Fruit fly (Drosophila melanogaster) whole organism, pupa: ENCODE results near the gene CG10973.

Experiments
- CG10348 ChIP-seq: fragments of 200-800 bp; sonication (Bioruptor generic); IDR thresholded peaks from 2 replicates; pipeline ENCODE4 v1.3.6; 2022; ENCODE audit warnings: missing biosample characterization, missing genetic modification characterization
- CG12605 ChIP-seq: fragments of 200-800 bp; sonication (Bioruptor generic); IDR thresholded peaks from 2 replicates; pipeline ENCODE4 v1.3.6; 2022; ENCODE audit warnings: missing biosample characterization, missing genetic modification characterization
- CG13204 ChIP-seq: fragments of 200-800 bp; sonication (Bioruptor generic); optimal IDR thresholded peaks from 2 replicates; lab custom pipeline; 2018; ENCODE audit warnings: missing biosample characterization, mild to moderate bottlenecking, missing genetic modification characterization, moderate library complexity
- CG14655 ChIP-seq: fragments of 200-800 bp; sonication (Bioruptor generic); optimal IDR thresholded peaks from 3 replicates; lab custom pipeline; 2017; ENCODE audit warnings: mild to moderate bottlenecking, missing biosample characterization, missing genetic modification reagents, missing genetic modification characterization
- CG15710 ChIP-seq: fragments of 200-800 bp; sonication (Bioruptor generic); optimal IDR thresholded peaks from 2 replicates; lab custom pipeline; 2018; ENCODE audit warnings: missing biosample characterization, mild to moderate bottlenecking, missing genetic modification characterization, moderate library complexity
- CG17806 ChIP-seq: fragments of 200-800 bp; sonication (Bioruptor generic); optimal IDR thresholded peaks from 2 replicates; lab custom pipeline; 2018; ENCODE audit warnings: missing biosample characterization, mild to moderate bottlenecking, missing genetic modification characterization, moderate library complexity
- CG32121 ChIP-seq: fragments of 200-800 bp; sonication (Bioruptor generic); IDR thresholded peaks from 2 replicates; pipeline ENCODE4 v1.3.6; 2022; ENCODE audit warnings: missing biosample characterization, missing genetic modification characterization
- CG34367 ChIP-seq: fragments of 200-800 bp; sonication (Bioruptor generic); optimal IDR thresholded peaks from 2 replicates; lab custom pipeline; 2018; ENCODE audit warnings: missing biosample characterization, mild to moderate bottlenecking, missing genetic modification characterization
- CG4496 ChIP-seq: fragments of 200-800 bp; sonication (Bioruptor generic); IDR thresholded peaks from 3 replicates; pipeline ENCODE4 v1.3.6; 2022; ENCODE audit warnings: missing biosample characterization, missing genetic modification characterization
- CG8159 ChIP-seq: fragments of 200-800 bp; sonication (Bioruptor generic); optimal IDR thresholded peaks from 3 replicates; lab custom pipeline; 2018; ENCODE audit warnings: missing biosample characterization, mild to moderate bottlenecking, missing genetic modification characterization, moderate library complexity
- CG8301 ChIP-seq: fragments of 200-800 bp; sonication (Bioruptor generic); optimal IDR thresholded peaks from 2 replicates; lab custom pipeline; 2018; ENCODE audit warnings: missing biosample characterization, mild to moderate bottlenecking, missing genetic modification characterization
- CG9948 ChIP-seq: fragments of 200-800 bp; sonication (Bioruptor generic); optimal IDR thresholded peaks from 2 replicates; lab custom pipeline; 2018; ENCODE audit warnings: missing biosample characterization, mild to moderate bottlenecking, missing genetic modification characterization, moderate library complexity
- D1 ChIP-seq: fragments of 200-800 bp; sonication (Bioruptor generic); optimal IDR thresholded peaks from 2 replicates; lab custom pipeline; 2018; ENCODE audit warnings: missing biosample characterization, mild to moderate bottlenecking, missing genetic modification characterization, moderate library complexity
- EcR ChIP-seq: fragments of 200-800 bp; sonication (Bioruptor generic); optimal IDR thresholded peaks from 3 replicates; lab custom pipeline; 2019; ENCODE audit warnings: missing biosample characterization, missing genetic modification characterization, mild to moderate bottlenecking, moderate library complexity, missing genetic modification reagents
- Ets98B ChIP-seq: fragments of 200-800 bp; sonication (Bioruptor generic); IDR thresholded peaks from 2 replicates; pipeline ENCODE4 v1.3.6; 2022; ENCODE audit warnings: missing biosample characterization, missing genetic modification characterization
- Pif1A ChIP-seq: fragments of 200-800 bp; sonication (Bioruptor generic); optimal IDR thresholded peaks from 3 replicates; lab custom pipeline; 2016; ENCODE audit warnings: missing biosample characterization, missing genetic modification characterization
- Pif1B ChIP-seq: fragments of 200-800 bp; sonication (Bioruptor generic); optimal IDR thresholded peaks from 3 replicates; lab custom pipeline; 2016; ENCODE audit warnings: missing biosample characterization, missing genetic modification characterization
- Snoo ChIP-seq: fragments of 200-800 bp; sonication (Bioruptor generic); optimal IDR thresholded peaks from 3 replicates; lab custom pipeline; 2017; ENCODE audit warnings: missing biosample characterization, mild to moderate bottlenecking, missing genetic modification characterization, inconsistent platforms
- fd96Ca ChIP-seq: fragments of 200-800 bp; sonication (Bioruptor generic); IDR thresholded peaks from 3 replicates; pipeline ENCODE4 v1.3.6; 2022; ENCODE audit warnings: missing biosample characterization, missing genetic modification characterization
- gl ChIP-seq: fragments of 200-800 bp; sonication (Bioruptor generic); optimal IDR thresholded peaks from 2 replicates; lab custom pipeline; 2018; ENCODE audit warnings: missing biosample characterization, mild to moderate bottlenecking, missing genetic modification characterization
- rn ChIP-seq: fragments of 200-800 bp; sonication (Bioruptor generic); IDR thresholded peaks from 2 replicates; pipeline ENCODE4 v1.3.6; 2022; ENCODE audit warnings: missing biosample characterization, missing genetic modification characterization

Gene CG10973

DNA sequence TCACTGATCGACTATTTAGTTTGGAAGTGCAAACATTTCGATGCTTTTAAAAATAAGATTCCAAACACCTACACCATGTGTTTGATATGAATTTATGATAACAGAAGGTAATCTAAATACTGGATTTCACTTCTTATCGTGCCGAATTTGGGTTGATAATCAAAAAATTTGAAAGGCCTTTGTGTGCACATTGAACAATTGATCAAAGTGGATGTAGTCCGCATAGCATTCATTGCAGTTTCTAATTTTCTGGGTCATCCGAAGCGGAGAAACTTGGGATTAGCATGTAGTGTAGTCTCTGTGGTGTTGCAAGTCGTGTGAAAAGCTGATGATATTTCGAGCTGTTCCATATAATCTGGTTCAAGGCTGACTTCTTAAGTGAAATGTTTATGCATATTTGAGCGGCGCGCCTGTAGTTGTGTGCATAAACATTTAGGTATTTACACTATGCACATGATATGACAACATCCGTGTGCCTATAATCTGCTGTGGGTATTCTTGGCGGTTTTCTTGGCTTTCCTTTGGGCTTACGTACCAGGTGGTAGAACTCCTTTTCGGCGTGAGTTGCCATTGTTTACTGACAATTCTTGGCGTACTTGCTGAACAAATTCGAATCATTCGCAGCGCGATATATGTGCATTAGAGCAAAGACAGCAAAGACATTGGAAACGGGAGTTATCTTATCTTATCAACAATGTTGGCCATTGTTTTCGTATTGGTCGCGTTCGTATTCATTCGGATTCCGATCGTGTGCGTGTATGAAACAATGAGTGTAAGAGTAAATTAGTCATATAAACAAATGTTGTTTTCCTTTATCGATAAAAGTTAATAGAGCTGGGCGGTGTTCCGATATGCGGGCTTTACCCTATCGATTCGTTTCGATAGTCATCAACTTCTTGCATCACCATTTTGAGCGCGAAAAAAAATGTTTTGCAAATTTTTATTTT lies 18.4 kb upstream of the CG10973 start, which contains the start of gene Hip1:
TSS of gene Hip1 (minus strand) at position 834 of the 947 bp plus-strand sequence.
- TF ChIP-seq gl (no peak), CG9948 (no peak)
- TF ChIP-seq, all 21 proteins: peak for 0

DNA sequence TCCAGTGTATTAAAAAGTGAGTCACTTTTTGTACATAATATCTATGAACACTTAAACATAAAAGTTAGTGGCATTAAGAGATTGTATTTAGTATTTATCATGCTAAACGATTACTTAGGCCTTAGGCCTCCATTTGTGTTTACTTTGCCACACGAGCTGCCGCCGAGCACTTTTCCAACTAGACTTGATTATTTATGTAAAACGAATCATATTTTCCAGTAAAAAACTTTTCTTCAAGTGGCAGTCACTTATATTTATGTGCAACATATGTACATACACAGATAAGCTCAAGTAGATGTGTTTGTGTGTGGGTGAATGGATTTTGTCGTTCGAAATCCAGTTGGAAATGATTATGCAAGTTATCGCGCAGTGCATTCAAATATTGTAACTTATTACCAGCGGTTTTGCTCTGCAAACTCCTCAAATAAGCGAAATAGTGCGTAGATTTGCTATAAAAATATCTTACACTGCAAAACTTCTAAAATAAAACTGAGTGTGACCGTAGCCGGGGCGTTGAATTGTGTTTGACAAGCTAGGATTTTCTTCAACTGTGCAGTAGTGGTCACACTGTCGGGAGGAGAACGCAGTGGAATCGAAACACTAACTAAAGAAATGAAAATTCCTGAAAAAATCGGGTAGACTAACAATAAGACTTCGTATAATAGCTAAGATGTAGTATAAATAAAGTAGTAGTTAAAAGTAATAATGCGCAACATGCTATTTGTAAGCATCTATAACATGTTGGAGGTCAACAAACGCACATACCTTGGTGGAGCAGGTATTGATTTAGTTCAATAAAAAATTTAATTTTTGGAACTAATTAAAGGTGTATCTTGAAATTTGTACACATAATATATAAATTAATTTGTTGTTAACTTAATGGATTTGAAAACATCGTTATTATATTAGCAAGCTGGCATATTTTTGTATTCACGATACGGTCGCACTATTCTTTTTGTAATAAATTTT lies 4.7 kb downstream of the CG10973 start, which contains the start of the genes Klc and CG10984:
TSS of gene Klc (minus strand) at position 490 of the 969 bp plus-strand sequence.
TSS of gene CG10984 (plus strand) at position 553 of the 969 bp plus-strand sequence.
- TF ChIP-seq CG32121 (GFP tag; lab: Robert Waterston, UW) (peak; percentile 93), gl (peak; percentile 54), CG9948 (peak; percentile 71), CG10348 (GFP tag; lab: Robert Waterston, UW) (no peak), Ets98B (GFP tag; lab: Robert Waterston, UW) (peak; percentile 96), D1 (tag; lab: Kevin White, UChicago) (no peak), CG4496 (GFP tag; lab: Robert Waterston, UW) (peak; percentile 97), EcR (GFP tag; lab: Kevin White, UChicago) (no peak), rn (GFP tag; lab: Robert Waterston, UW) (peak; percentile 84), CG15710 (tag; lab: Kevin White, UChicago) (peak; percentile 80), CG34367 (no peak), fd96Ca (GFP tag; lab: Robert Waterston, UW) (no peak), CG13204 (GFP tag; lab: Kevin White, UChicago) (no peak), CG12605 (no peak), Pif1A (peak; percentile 90), CG17806 (peak; percentile 85), Pif1B (peak; percentile 93), Snoo (tag; lab: Kevin White, UChicago) (peak; percentile 65), CG14655 (GFP tag; lab: Kevin White, UChicago) (no peak), CG8301 (tag; lab: Kevin White, UChicago) (peak; percentile 87), CG8159 (peak; percentile 87)

DNA sequence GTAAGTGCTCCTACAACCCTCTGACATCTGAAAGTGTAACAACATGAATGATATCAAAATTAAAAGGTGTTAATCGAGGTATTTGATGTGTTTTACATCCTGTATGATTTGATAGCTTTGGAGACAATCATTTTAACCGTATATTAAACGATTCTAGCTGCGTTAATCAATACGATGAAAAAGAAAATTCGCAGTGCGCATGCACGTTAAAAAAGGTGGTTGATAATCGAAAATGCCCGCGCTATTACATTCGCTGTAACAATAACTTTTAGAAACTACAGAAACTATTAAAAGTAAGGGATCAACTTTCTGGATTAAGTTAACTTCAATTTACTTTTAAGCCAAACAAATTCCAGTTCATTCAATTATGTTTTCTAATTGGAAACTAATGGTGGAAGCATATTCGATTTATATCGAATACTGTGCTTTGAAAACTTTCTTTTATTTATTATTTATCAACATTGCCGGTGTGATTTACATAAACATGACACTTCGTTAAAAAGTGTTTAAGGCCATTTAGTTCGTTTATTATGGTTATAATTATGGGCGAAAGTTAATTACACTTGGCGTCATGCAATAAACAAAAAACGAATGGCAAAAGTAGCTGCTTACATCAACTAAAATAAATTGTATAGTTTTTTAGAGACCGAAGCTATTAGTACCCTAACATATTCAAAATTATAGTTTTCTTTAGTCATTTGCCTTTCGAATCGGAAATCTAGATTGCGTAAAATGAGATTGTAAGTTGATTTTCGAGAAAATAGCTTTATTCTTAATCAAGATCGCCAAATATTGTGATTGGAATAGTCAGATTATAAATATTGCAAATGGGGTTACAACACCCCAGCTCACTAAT lies 5.6 kb downstream of the CG10973 start:
- TF ChIP-seq CG34367 = no peak
- TF ChIP-seq CG10348 (GFP tag; lab: Robert Waterston, UW) = no peak
- no peak for TF ChIP-seq CG13204 (GFP tag; lab: Kevin White, UChicago)
- TF ChIP-seq gl = no peak
- TF ChIP-seq CG12605 = no peak
- no peak for TF ChIP-seq CG32121 (GFP tag; lab: Robert Waterston, UW)
- no peak for TF ChIP-seq CG4496 (GFP tag; lab: Robert Waterston, UW)
- no peak for TF ChIP-seq D1 (tag; lab: Kevin White, UChicago)
- no peak for TF ChIP-seq Snoo (tag; lab: Kevin White, UChicago)
- no peak for TF ChIP-seq CG8301 (tag; lab: Kevin White, UChicago)
- TF ChIP-seq CG15710 (tag; lab: Kevin White, UChicago) = no peak
- no peak for TF ChIP-seq fd96Ca (GFP tag; lab: Robert Waterston, UW)
- TF ChIP-seq Pif1B = no peak
- no peak for TF ChIP-seq CG17806
- no peak for TF ChIP-seq CG14655 (GFP tag; lab: Kevin White, UChicago)
- TF ChIP-seq CG9948 = no peak
- no peak for TF ChIP-seq Pif1A
- no peak for TF ChIP-seq EcR (GFP tag; lab: Kevin White, UChicago)
- TF ChIP-seq CG8159 = no peak
- TF ChIP-seq rn (GFP tag; lab: Robert Waterston, UW) = no peak

DNA sequence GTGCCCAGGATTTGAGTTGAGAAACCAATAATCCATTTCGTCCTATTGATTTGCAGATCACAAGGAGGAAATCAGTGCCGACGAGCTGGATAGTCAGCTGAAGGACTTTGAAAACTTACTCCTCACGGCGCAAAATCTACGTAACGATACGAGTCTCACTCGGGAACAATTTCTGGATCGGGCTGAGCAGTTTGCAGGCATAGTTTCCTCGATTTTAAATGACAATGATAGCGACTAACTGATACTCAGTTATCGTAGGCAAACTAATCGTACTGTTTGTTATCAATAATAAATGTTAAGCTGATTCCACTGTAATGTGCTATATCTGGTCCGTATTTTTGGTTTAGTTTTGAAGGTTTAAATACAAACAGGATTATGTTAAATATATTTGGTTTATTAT lies 8.3 kb downstream of the CG10973 start:
- TF ChIP-seq EcR (GFP tag; lab: Kevin White, UChicago) (no peak), Pif1A (no peak), CG15710 (tag; lab: Kevin White, UChicago) (no peak), CG8159 (no peak)

DNA sequence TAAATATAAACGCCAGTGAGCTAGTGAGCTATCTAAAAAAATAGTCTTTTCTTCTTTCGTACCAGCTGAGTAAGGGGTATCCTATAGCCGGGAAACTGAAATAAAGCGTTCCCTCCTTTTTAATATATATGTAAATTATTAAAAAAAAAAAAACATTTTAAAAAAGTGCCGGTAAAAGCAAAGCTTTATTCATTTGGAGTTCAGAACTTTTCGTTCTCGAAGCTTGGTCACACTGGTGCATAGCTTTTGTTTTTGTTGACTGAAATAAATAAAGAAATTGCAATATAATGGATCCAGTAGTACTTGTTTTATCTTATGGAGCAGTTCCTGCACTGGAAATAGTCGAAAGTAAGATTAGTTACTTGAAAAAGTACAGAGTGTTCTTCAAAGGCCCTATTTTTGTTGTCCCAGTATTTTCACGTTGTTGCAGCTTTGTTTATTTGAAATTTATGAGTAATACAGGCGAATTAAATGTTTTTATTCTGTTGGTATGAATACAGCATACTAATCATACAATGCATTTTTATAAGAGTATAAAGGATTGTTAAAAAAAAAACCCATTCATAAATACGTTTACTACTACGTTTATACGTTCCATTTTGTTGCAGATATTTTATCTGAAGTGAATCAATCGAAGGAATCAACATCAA lies 9.3 kb downstream of the CG10973 start, which contains the start of gene CG32109:
TSS of gene CG32109 (plus strand) at position 224 of the 650 bp plus-strand sequence.
- TF ChIP-seq EcR (GFP tag; lab: Kevin White, UChicago) (no peak), Snoo (tag; lab: Kevin White, UChicago) (peak; percentile 0), D1 (tag; lab: Kevin White, UChicago) (peak; percentile 25)
